Worm (Caenorhabditis elegans): ENCODE data around the gene arcp-1.
A peak's percentile ranks its signal among the peaks of the same experiment; 100 is the strongest.

arcp-1 gene

DNA sequence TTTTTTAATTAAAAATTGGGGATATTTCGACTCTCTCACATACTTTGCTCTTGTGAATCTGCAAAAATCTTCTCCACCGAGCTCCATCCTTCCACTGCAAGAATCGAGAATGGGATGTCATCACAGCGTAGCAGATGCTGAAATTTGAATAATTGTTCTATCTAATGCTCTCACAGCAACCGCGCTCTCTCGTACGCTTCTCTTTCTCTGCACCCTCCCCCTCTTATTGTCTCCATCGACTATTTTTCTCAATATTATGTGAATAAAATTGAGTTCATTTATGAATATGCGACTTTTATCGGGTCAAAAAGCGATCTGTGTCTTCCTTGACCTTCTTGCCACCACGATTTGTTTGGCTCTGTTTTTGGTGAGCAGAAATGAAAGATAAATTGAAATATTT is 25.2 kb downstream of the arcp-1 start, which contains the start of gene F34D10.3 (continued):
- TF ChIP-seq ama-1 (optimal IDR thresholded peaks at IDR 0.05) (no peak), nhr-28 (tag; optimal IDR thresholded peaks at IDR 0.05) (no peak), aly-2 (tag; optimal IDR thresholded peaks at IDR 0.05) (no peak), nhr-11 (tag; optimal IDR thresholded peaks at IDR 0.05) (no peak), ceh-8 (GFP tag; optimal IDR thresholded peaks at IDR 0.05) (no peak), aha-1 (tag; optimal IDR thresholded peaks at IDR 0.05) (no peak), blmp-1 (tag; optimal IDR thresholded peaks at IDR 0.05) (no peak), tlp-1 (tag; optimal IDR thresholded peaks at IDR 0.05) (no peak)

- TF ChIP-seq nhr-85 (tag) (peak; percentile 56), lin-35 (GFP tag; optimal IDR thresholded peaks at IDR 0.05) (no peak)
Observed at ce11 chrIII:3730475-3730874, 28.7 kb downstream of the arcp-1 start, which contains the start of gene F34D10.8. Gene F34D10.8 (plus strand): TSS chrIII:3730775.

DNA sequence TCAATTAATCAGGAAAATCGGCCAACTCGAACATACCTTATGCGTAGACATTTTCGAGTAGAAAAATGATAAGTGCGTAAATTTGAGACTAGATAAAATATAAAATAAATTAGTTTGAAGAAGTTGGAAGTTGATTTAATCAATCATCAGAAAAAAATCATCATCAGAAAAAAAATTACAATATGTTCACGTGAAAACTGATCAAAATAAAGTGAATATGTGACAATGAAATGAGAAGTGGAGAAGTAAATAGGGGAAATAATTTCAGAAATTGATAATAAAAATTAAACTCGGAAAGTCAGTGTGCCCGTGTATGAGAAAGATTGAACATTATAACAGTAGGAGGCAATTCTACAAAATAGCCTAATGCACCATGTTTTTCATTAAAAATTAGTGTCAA is 29.7 kb downstream of the arcp-1 start, which contains the start of gene F34D10.9:
Gene F34D10.9 (minus strand): TSS at position 101 of the 400 bp plus-strand sequence.
- no peak for TF ChIP-seq ces-1 (GFP tag; optimal IDR thresholded peaks at IDR 0.05)
- no peak for TF ChIP-seq dsc-1 (tag; optimal IDR thresholded peaks at IDR 0.05)
- no peak for TF ChIP-seq hlh-17 (GFP tag; optimal IDR thresholded peaks at IDR 0.05; ENCODE audit: borderline replicate concordance)

DNA sequence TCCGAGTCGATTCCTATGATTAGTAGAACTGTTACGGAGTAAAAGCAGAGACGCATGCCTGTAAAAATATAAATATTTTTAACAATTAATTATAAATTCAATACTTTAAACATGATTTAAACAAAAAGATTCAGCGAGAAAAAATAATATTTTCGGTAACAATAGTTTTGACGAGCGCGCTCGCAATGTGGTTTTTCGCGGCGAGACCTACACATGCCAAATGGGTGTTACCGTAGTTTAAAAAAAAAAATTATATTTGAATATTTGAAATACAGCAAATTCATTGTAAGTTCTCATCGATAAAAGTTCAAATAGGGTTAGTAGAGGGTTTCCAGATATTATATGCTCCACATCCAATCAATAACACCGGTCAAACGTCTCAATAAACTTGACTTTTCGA is 32.8 kb downstream of the arcp-1 start, which contains the start of gene gldi-5:
Gene gldi-5 (minus strand): TSS at position 58 of the 400 bp plus-strand sequence.
- TF ChIP-seq aha-1 (tag; optimal IDR thresholded peaks at IDR 0.05) (no peak), grh-1 (GFP tag; IDR thresholded peaks at IDR 0.05) (no peak), ceh-90 (tag; optimal IDR thresholded peaks at IDR 0.05) (no peak), unc-62 (GFP tag; optimal IDR thresholded peaks at IDR 0.05) (no peak), unc-30 (tag; optimal IDR thresholded peaks at IDR 0.05) (no peak), tbx-2 (tag; optimal IDR thresholded peaks at IDR 0.05) (no peak), zag-1 (tag; optimal IDR thresholded peaks at IDR 0.05) (no peak), nhr-12 (tag; optimal IDR thresholded peaks at IDR 0.05) (no peak), ceh-8 (GFP tag; optimal IDR thresholded peaks at IDR 0.05) (no peak), skn-1 (tag; optimal IDR thresholded peaks at IDR 0.05) (no peak)

DNA sequence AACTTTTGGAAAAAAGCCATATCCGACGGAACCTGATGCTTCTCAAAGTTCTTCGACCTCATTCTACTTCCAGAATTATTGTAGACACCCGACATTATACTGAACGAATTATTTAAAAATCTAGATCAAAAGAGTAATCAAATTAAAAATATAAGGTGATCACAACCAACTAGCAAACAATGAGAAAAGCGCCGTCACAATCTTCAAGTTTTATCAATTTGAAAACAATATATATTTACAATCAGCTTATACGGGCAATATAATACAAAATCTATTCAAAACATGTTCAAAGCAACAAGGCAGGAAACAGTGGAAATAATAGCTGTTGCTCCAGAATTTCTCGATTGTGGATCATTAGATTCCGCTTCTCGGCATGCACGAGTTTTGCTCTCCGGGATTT is 34.3 kb downstream of the arcp-1 start, which contains the start of gene C14B1.12:
Gene C14B1.12 (minus strand): TSS at position 101 of the 400 bp plus-strand sequence.
- no peak for TF ChIP-seq unc-86 (tag; optimal IDR thresholded peaks at IDR 0.05)
- no peak for TF ChIP-seq pag-3 (tag; optimal IDR thresholded peaks at IDR 0.05; ENCODE audit: borderline replicate concordance, insufficient read depth)
- TF ChIP-seq ces-1 (GFP tag; optimal IDR thresholded peaks at IDR 0.05): no peak
- no peak for TF ChIP-seq mef-2 (tag; optimal IDR thresholded peaks at IDR 0.05)
- TF ChIP-seq lin-14 (GFP tag; optimal IDR thresholded peaks at IDR 0.05): no peak
- no peak for TF ChIP-seq lir-3 (tag; optimal IDR thresholded peaks at IDR 0.05; ENCODE audit: poor library complexity)
- TF ChIP-seq unc-30 (tag; optimal IDR thresholded peaks at IDR 0.05): no peak
- TF ChIP-seq blmp-1 (tag; optimal IDR thresholded peaks at IDR 0.05): no peak
- no peak for TF ChIP-seq swsn-7 (tag; optimal IDR thresholded peaks at IDR 0.05)
- no peak for TF ChIP-seq unc-130 (tag; optimal IDR thresholded peaks at IDR 0.05)
- TF ChIP-seq aha-1 (tag; optimal IDR thresholded peaks at IDR 0.05): no peak
- no peak for TF ChIP-seq hlh-17 (GFP tag; optimal IDR thresholded peaks at IDR 0.05; ENCODE audit: borderline replicate concordance)
- no peak for TF ChIP-seq nhr-237 (tag; optimal IDR thresholded peaks at IDR 0.05)

DNA sequence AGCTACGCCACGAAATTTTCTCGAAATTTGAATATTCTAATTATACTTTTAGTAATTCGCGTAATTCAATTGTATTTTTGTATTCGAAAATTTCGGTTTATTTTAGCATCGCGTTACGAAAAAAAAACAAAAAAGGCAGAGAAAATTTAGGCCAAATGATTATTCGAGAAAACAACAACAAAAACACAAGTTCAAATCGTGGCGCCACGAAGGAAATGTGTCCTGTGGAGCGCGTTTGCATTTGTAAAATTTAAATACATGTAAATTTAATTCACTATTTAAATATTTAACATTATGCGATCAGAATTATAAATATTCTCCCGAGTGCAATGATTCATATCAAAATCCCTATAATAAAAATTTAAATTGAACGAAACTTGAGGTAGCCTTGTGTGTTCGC is 35.5 kb downstream of the arcp-1 start:
- TF ChIP-seq efl-1 (optimal IDR thresholded peaks at IDR 0.05) (peak in 1 of 2 experiments; percentile 44), efl-1 (GFP tag; optimal IDR thresholded peaks at IDR 0.05 in 1 of 2) (no peak), ceh-82 (tag; optimal IDR thresholded peaks at IDR 0.05) (no peak)

DNA sequence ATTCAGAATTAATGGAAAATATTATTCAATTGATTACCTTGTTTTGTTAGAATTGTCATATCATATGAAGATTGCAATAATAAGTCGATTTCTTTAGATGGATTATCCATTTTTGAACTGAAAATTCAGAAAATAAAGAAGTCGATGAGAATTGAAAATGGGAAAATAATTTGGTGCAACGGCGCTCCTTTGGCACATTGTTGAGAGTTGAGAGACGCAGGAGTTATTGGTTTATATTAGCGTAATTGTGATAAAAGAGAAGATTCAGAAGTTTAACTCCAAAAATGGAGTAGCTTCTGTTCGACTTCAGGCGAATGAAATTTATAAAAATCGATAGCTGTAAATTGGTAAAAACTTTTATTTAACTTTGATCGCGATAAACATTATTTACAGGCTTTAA is 39.6 kb downstream of the arcp-1 start, which contains the start of gene C14B1.8:
Gene C14B1.8 (minus strand): TSS at position 117 of the 400 bp plus-strand sequence.
- peak in 1 of 3 experiments; percentile 57 for TF ChIP-seq dpl-1 (GFP tag; optimal IDR thresholded peaks at IDR 0.05)
- TF ChIP-seq lin-35 (GFP tag; optimal IDR thresholded peaks at IDR 0.05): peak; percentile 21 to 40
- TF ChIP-seq ztf-4 (tag; optimal IDR thresholded peaks at IDR 0.05): no peak
- peak; percentile 45 for TF ChIP-seq lin-15B (tag; optimal IDR thresholded peaks at IDR 0.05)
- no peak for TF ChIP-seq dsc-1 (tag; optimal IDR thresholded peaks at IDR 0.05)
- TF ChIP-seq snpc-4 (tag; optimal IDR thresholded peaks at IDR 0.05): no peak
- TF ChIP-seq tbx-2 (tag; optimal IDR thresholded peaks at IDR 0.05): no peak
- no peak for TF ChIP-seq aly-2 (tag; optimal IDR thresholded peaks at IDR 0.05)
- TF ChIP-seq efl-1 (optimal IDR thresholded peaks at IDR 0.05): peak; percentile 43 to 45
- peak; percentile 35 to 47 for TF ChIP-seq efl-1 (GFP tag; optimal IDR thresholded peaks at IDR 0.05 in 1 of 2)
- no peak for TF ChIP-seq nhr-90 (tag; optimal IDR thresholded peaks at IDR 0.05; ENCODE audit: poor library complexity)
